Worm (Caenorhabditis elegans) whole organism, L2 larva: ENCODE data around the gene cul-2.

Experiments
- C34F6.9 ChIP-seq: fragments of 150-350 bp; optimal IDR thresholded peaks from 2 replicates; lab custom pipeline; 2014; ENCODE audit warnings: missing biosample characterization, missing genetic modification characterization
- F13H6.1 ChIP-seq: sonication (generic microtip); optimal IDR thresholded peaks from 2 replicates; lab custom pipeline; 2016; ENCODE audit warnings: missing genetic modification characterization, missing compliant biosample characterization
- R02D3.7 ChIP-seq: fragments of 150-350 bp; optimal IDR thresholded peaks from 2 replicates; lab custom pipeline; 2014; ENCODE audit warnings: missing biosample characterization, missing genetic modification characterization
- Y55F3AM.14 ChIP-seq: fragments of 200-800 bp; sonication (Bioruptor generic); optimal IDR thresholded peaks from 2 replicates; lab custom pipeline; 2018; ENCODE audit warnings: mild to moderate bottlenecking, missing genetic modification characterization, missing compliant biosample characterization
- alr-1 ChIP-seq: fragments of 150-350 bp; optimal IDR thresholded peaks from 2 replicates; lab custom pipeline; 2014; ENCODE audit warnings: missing biosample characterization, missing genetic modification characterization
- aly-2 ChIP-seq: fragments of 150-350 bp; optimal IDR thresholded peaks from 2 replicates; lab custom pipeline; 2014; ENCODE audit warnings: missing biosample characterization, missing genetic modification characterization
- ceh-16 ChIP-seq: fragments of 150-350 bp; optimal IDR thresholded peaks from 2 replicates; lab custom pipeline; 2014; ENCODE audit warnings: missing biosample characterization, missing genetic modification characterization
- ceh-82 ChIP-seq: fragments of 150-350 bp; optimal IDR thresholded peaks from 2 replicates; lab custom pipeline; 2014; ENCODE audit warnings: missing biosample characterization, missing genetic modification characterization
- crh-2 ChIP-seq: sonication (generic microtip); optimal IDR thresholded peaks from 2 replicates; lab custom pipeline; 2017; ENCODE audit warnings: missing biosample characterization, missing genetic modification characterization
- dmd-4 ChIP-seq: sonication (generic microtip); optimal IDR thresholded peaks from 2 replicates; lab custom pipeline; 2017; ENCODE audit warnings: missing biosample characterization, missing genetic modification characterization
- egl-27 ChIP-seq: sonication (generic microtip); optimal IDR thresholded peaks from 3 replicates; lab custom pipeline; 2017; ENCODE audit warnings: missing biosample characterization, missing genetic modification reagents, missing genetic modification characterization
- elt-1 ChIP-seq: fragments of 150-350 bp; optimal IDR thresholded peaks from 2 replicates; lab custom pipeline; 2014; ENCODE audit warnings: missing biosample characterization, missing genetic modification characterization
- elt-3 ChIP-seq: sonication (generic microtip); optimal IDR thresholded peaks from 2 replicates; lab custom pipeline; 2017; ENCODE audit warnings: missing biosample characterization, missing genetic modification characterization
- fos-1 ChIP-seq: fragments of 150-350 bp; optimal IDR thresholded peaks from 2 replicates; lab custom pipeline; 2014; ENCODE audit warnings: missing biosample characterization, missing genetic modification characterization
- lin-11 ChIP-seq: fragments of 150-350 bp; sonication (generic microtip); optimal IDR thresholded peaks from 2 replicates; lab custom pipeline; 2014; ENCODE audit warnings: missing biosample characterization, missing genetic modification characterization, inconsistent platforms, mixed read lengths
- lin-39 ChIP-seq: fragments of 150-350 bp; optimal IDR thresholded peaks from 2 replicates; lab custom pipeline; 2014; ENCODE audit warnings: missing biosample characterization, missing genetic modification reagents, missing genetic modification characterization
- lsy-2 ChIP-seq, 2 experiments: fragments of 150-350 bp in 1 of 2; sonication (generic microtip) in 1 of 2; optimal IDR thresholded peaks; 2 replicates each; lab custom pipeline; 2014 to 2017; ENCODE audit warnings: missing biosample characterization in 2 of 2, missing genetic modification characterization in 2 of 2
- mab-5 ChIP-seq: fragments of 150-350 bp; optimal IDR thresholded peaks from 2 replicates; lab custom pipeline; 2014; ENCODE audit warnings: missing biosample characterization, missing genetic modification characterization
- mbf-1 ChIP-seq: sonication (generic microtip); optimal IDR thresholded peaks from 2 replicates; lab custom pipeline; 2017; ENCODE audit warnings: missing biosample characterization, missing genetic modification characterization
- mdl-1 ChIP-seq, 2 experiments: fragments of 150-350 bp in 1 of 2; sonication (generic microtip) in 1 of 2; optimal IDR thresholded peaks; 2 replicates each; lab custom pipeline; 2017; ENCODE audit warnings: missing biosample characterization in 2 of 2, missing genetic modification characterization in 2 of 2
- nhr-10 ChIP-seq: sonication (generic microtip); optimal IDR thresholded peaks from 2 replicates; lab custom pipeline; 2017; ENCODE audit warnings: missing biosample characterization, missing genetic modification characterization
- nhr-11 ChIP-seq: fragments of 150-350 bp; optimal IDR thresholded peaks from 2 replicates; lab custom pipeline; 2014; ENCODE audit warnings: missing biosample characterization, missing genetic modification characterization
- nhr-12 ChIP-seq: fragments of 150-350 bp; optimal IDR thresholded peaks from 2 replicates; lab custom pipeline; 2014; ENCODE audit warnings: missing biosample characterization, missing genetic modification characterization
- nhr-21 ChIP-seq: fragments of 150-350 bp; optimal IDR thresholded peaks from 2 replicates; lab custom pipeline; 2014; ENCODE audit warnings: missing biosample characterization, missing genetic modification characterization
- nhr-237 ChIP-seq: fragments of 150-350 bp; optimal IDR thresholded peaks from 2 replicates; lab custom pipeline; 2014; ENCODE audit warnings: missing biosample characterization, missing genetic modification characterization
- nhr-25 ChIP-seq: fragments of 150-350 bp; sonication (generic microtip); optimal IDR thresholded peaks from 3 replicates; lab custom pipeline; 2014; ENCODE audit warnings: missing biosample characterization, missing genetic modification characterization
- nhr-6 ChIP-seq: fragments of 150-350 bp; optimal IDR thresholded peaks from 2 replicates; lab custom pipeline; 2014; ENCODE audit warnings: missing biosample characterization, missing genetic modification characterization
- nhr-77 ChIP-seq: fragments of 150-350 bp; optimal IDR thresholded peaks from 2 replicates; lab custom pipeline; 2014; ENCODE audit warnings: missing biosample characterization, missing genetic modification characterization
- peb-1 ChIP-seq: fragments of 150-350 bp; optimal IDR thresholded peaks from 2 replicates; lab custom pipeline; 2014; ENCODE audit warnings: missing biosample characterization, missing genetic modification characterization
- skn-1 ChIP-seq: sonication (generic microtip); optimal IDR thresholded peaks from 2 replicates; lab custom pipeline; 2017; ENCODE audit warnings: missing biosample characterization, missing genetic modification characterization
- sma-3 ChIP-seq: sonication (generic microtip); optimal IDR thresholded peaks from 2 replicates; lab custom pipeline; 2016; ENCODE audit warnings: missing genetic modification reagents, missing genetic modification characterization, missing compliant biosample characterization
- sma-9 ChIP-seq, 2 experiments: fragments of 150-350 bp in 1 of 2; sonication (generic microtip) in 1 of 2; optimal IDR thresholded peaks; 2 replicates each; lab custom pipeline; 2014 to 2016; ENCODE audit warnings: missing genetic modification characterization in 2 of 2, mild to moderate bottlenecking in 1 of 2, missing biosample characterization in 1 of 2, missing compliant biosample characterization in 1 of 2, missing genetic modification reagents in 1 of 2, moderate library complexity in 1 of 2
- snpc-4 ChIP-seq: fragments of 150-350 bp; optimal IDR thresholded peaks from 2 replicates; lab custom pipeline; 2014; ENCODE audit warnings: missing biosample characterization, missing genetic modification characterization
- unc-39 ChIP-seq: fragments of 150-350 bp; optimal IDR thresholded peaks from 2 replicates; lab custom pipeline; 2014; ENCODE audit warnings: missing biosample characterization, missing genetic modification characterization
- unc-62 ChIP-seq: fragments of 150-350 bp; optimal IDR thresholded peaks from 2 replicates; lab custom pipeline; 2014; ENCODE audit warnings: missing biosample characterization, missing genetic modification reagents, missing genetic modification characterization
- zag-1 ChIP-seq: fragments of 150-350 bp; optimal IDR thresholded peaks from 2 replicates; lab custom pipeline; 2014; ENCODE audit warnings: missing biosample characterization, missing genetic modification characterization
- ztf-1 ChIP-seq: fragments of 200-800 bp; sonication (Bioruptor generic); conservative IDR thresholded peaks from 2 replicates; pipeline ENCODE4 v1.3.6; 2022; ENCODE audit warnings: missing genetic modification characterization, missing compliant biosample characterization
- ztf-4 ChIP-seq: fragments of 150-350 bp; optimal IDR thresholded peaks from 2 replicates; lab custom pipeline; 2014; ENCODE audit warnings: missing biosample characterization, missing genetic modification characterization

Gene cul-2

ce11 chrIII:13644279-13644678 lies 42.8 kb upstream of the cul-2 start:
- no peak for TF ChIP-seq ztf-1 (GFP tag; lab: Robert Waterston, UW)
- TF ChIP-seq zag-1 (tag; lab: Kevin White, UChicago) = no peak
- TF ChIP-seq Y55F3AM.14 (GFP tag; lab: Kevin White, UChicago) = no peak
- no peak for TF ChIP-seq elt-1
- TF ChIP-seq skn-1 (tag; lab: Kevin White, UChicago) = no peak
- no peak for TF ChIP-seq C34F6.9 (tag; lab: Kevin White, UChicago)
- no peak for TF ChIP-seq unc-62 (GFP tag; lab: Kevin White, UChicago)
- TF ChIP-seq nhr-11 = no peak
- no peak for TF ChIP-seq ceh-82 (tag; lab: Kevin White, UChicago)
- TF ChIP-seq aly-2 = no peak

ce11 chrIII:13645885-13646488 lies 41.1 kb upstream of the cul-2 start:
- no peak for TF ChIP-seq aly-2
- no peak for TF ChIP-seq elt-1
- no peak for TF ChIP-seq ztf-4 (tag; lab: Kevin White, UChicago)
- TF ChIP-seq nhr-21 (tag; lab: Kevin White, UChicago) = no peak
- TF ChIP-seq mbf-1 = no peak
- TF ChIP-seq peb-1 (tag; lab: Kevin White, UChicago) = no peak

ce11 chrIII:13648540-13648939 lies 38.5 kb upstream of the cul-2 start:
- no peak for TF ChIP-seq ztf-1 (GFP tag; lab: Robert Waterston, UW)
- TF ChIP-seq sma-3 (GFP tag; lab: Kevin White, UChicago) = no peak
- no peak for TF ChIP-seq Y55F3AM.14 (GFP tag; lab: Kevin White, UChicago)
- TF ChIP-seq alr-1 = no peak
- TF ChIP-seq nhr-10 (tag; lab: Kevin White, UChicago) = no peak
- TF ChIP-seq nhr-6 (tag; lab: Kevin White, UChicago) = no peak
- TF ChIP-seq, all 48 proteins: peak for 0

ce11 chrIII:13651414-13651813 lies 35.7 kb upstream of the cul-2 start:
- TF ChIP-seq dmd-4 (tag; lab: Kevin White, UChicago) = no peak
- TF ChIP-seq lsy-2 (tag; optimal IDR thresholded peaks at IDR 0.05; lab: Kevin White, UChicago) = no peak
- no peak for TF ChIP-seq nhr-25
- TF ChIP-seq egl-27 (tag; lab: Kevin White, UChicago) = no peak
- no peak for TF ChIP-seq fos-1
- no peak for TF ChIP-seq ztf-1 (GFP tag; lab: Robert Waterston, UW)
- no peak for TF ChIP-seq ztf-4 (tag; lab: Kevin White, UChicago)
- no peak for TF ChIP-seq sma-3 (GFP tag; lab: Kevin White, UChicago)
- no peak for TF ChIP-seq F13H6.1 (tag; lab: Kevin White, UChicago)
- TF ChIP-seq mab-5 (tag; lab: Kevin White, UChicago) = no peak
- TF ChIP-seq lin-39 (tag; lab: Kevin White, UChicago) = no peak
- no peak for TF ChIP-seq alr-1
- TF ChIP-seq elt-3 = no peak
- no peak for TF ChIP-seq nhr-21 (tag; lab: Kevin White, UChicago)
- no peak for TF ChIP-seq lin-11
- no peak for TF ChIP-seq nhr-10 (tag; lab: Kevin White, UChicago)
- TF ChIP-seq nhr-12 (tag; lab: Kevin White, UChicago) = no peak

ce11 chrIII:13652010-13652409 lies 35.1 kb upstream of the cul-2 start:
- no peak for TF ChIP-seq R02D3.7 (tag; lab: Kevin White, UChicago)
- no peak for TF ChIP-seq nhr-25
- no peak for TF ChIP-seq unc-39 (tag; lab: Kevin White, UChicago)
- no peak for TF ChIP-seq sma-9 (GFP tag; optimal IDR thresholded peaks at IDR 0.05; lab: Kevin White, UChicago)
- TF ChIP-seq sma-9 (tag; optimal IDR thresholded peaks at IDR 0.05; lab: Kevin White, UChicago) = no peak
- no peak for TF ChIP-seq mab-5 (tag; lab: Kevin White, UChicago)
- TF ChIP-seq nhr-10 (tag; lab: Kevin White, UChicago) = no peak
- TF ChIP-seq crh-2 (tag; lab: Kevin White, UChicago) = no peak
- no peak for TF ChIP-seq nhr-6 (tag; lab: Kevin White, UChicago)
- TF ChIP-seq ceh-16 = no peak
- no peak for TF ChIP-seq aly-2
- no peak for TF ChIP-seq nhr-77 (tag; lab: Kevin White, UChicago)
- TF ChIP-seq snpc-4 (tag; lab: Kevin White, UChicago) = no peak
- no peak for TF ChIP-seq F13H6.1 (tag; lab: Kevin White, UChicago)
- TF ChIP-seq zag-1 (tag; lab: Kevin White, UChicago) = no peak
- TF ChIP-seq elt-1 = no peak
- TF ChIP-seq nhr-237 (tag; lab: Kevin White, UChicago) = no peak
- no peak for TF ChIP-seq mdl-1 (tag; optimal IDR thresholded peaks at IDR 0.05; lab: Kevin White, UChicago)
- TF ChIP-seq lsy-2 (tag; optimal IDR thresholded peaks at IDR 0.05; lab: Kevin White, UChicago) = no peak
- TF ChIP-seq ztf-4 (tag; lab: Kevin White, UChicago) = no peak
- no peak for TF ChIP-seq alr-1
